Worm (Caenorhabditis elegans) whole organism, L4 larva: ENCODE measurements around the gene catp-2.

Experiments used
- D1046.2 ChIP-seq: fragments of 200-800 bp; sonication (Bioruptor generic); IDR thresholded peaks from 2 replicates; pipeline ENCODE4 v1.3.6; 2022; ENCODE audit warnings: missing genetic modification characterization, missing compliant biosample characterization
- R02D3.7 ChIP-seq: fragments of 150-350 bp; sonication (generic microtip); optimal IDR thresholded peaks from 3 replicates; lab custom pipeline; 2014; ENCODE audit warnings: missing biosample characterization, missing genetic modification characterization
- T26A8.4 ChIP-seq: fragments of 200-800 bp; sonication (Bioruptor generic); IDR thresholded peaks from 2 replicates; pipeline ENCODE4 v1.3.6; 2022; ENCODE audit warnings: missing genetic modification characterization, missing compliant biosample characterization
- Y105C5A.15 ChIP-seq: fragments of 200-800 bp; sonication (Bioruptor generic); IDR thresholded peaks from 2 replicates; pipeline ENCODE4 v1.3.6; 2022; ENCODE audit warnings: missing genetic modification characterization, missing compliant biosample characterization
- aha-1 ChIP-seq: fragments of 150-350 bp; peaks from one replicate; lab custom pipeline; 2014; ENCODE audit warnings: missing biosample characterization, missing genetic modification characterization
- ceh-20 ChIP-seq: fragments of 200-800 bp; sonication (Bioruptor generic); IDR thresholded peaks from 2 replicates; pipeline ENCODE4 v1.3.6; 2022; ENCODE audit warnings: missing genetic modification reagents, missing genetic modification characterization, missing compliant biosample characterization
- ceh-32 ChIP-seq: sonication (generic microtip); optimal IDR thresholded peaks from 2 replicates; lab custom pipeline; 2016; ENCODE audit warnings: mild to moderate bottlenecking, missing genetic modification characterization, missing compliant biosample characterization; ENCODE audit not compliant: poor library complexity
- ceh-62 ChIP-seq: sonication (generic microtip); optimal IDR thresholded peaks from 2 replicates; lab custom pipeline; 2017; ENCODE audit warnings: missing biosample characterization, missing genetic modification characterization
- ceh-82 ChIP-seq: sonication (generic microtip); optimal IDR thresholded peaks from 2 replicates; lab custom pipeline; 2017; ENCODE audit warnings: missing biosample characterization, missing genetic modification characterization
- ces-1 ChIP-seq: fragments of 150-350 bp; sonication (generic microtip); optimal IDR thresholded peaks from 4 replicates; lab custom pipeline; 2014; ENCODE audit warnings: missing biosample characterization, missing genetic modification reagents, missing genetic modification characterization
- ctbp-1 ChIP-seq: fragments of 200-800 bp; sonication (Bioruptor generic); IDR thresholded peaks from 2 replicates; pipeline ENCODE4 v1.3.6; 2022; ENCODE audit warnings: missing genetic modification reagents, missing genetic modification characterization, missing compliant biosample characterization
- daf-12 ChIP-seq: fragments of 150-350 bp; optimal IDR thresholded peaks from 2 replicates; lab custom pipeline; 2014; ENCODE audit warnings: missing biosample characterization, missing genetic modification reagents, missing genetic modification characterization
- daf-16 ChIP-seq, 3 experiments: sonication (generic microtip); optimal IDR thresholded peaks; 2 replicates each; lab custom pipeline; 2016 to 2017; ENCODE audit warnings: missing genetic modification characterization in 3 of 3, missing genetic modification reagents in 3 of 3, mild to moderate bottlenecking in 2 of 3, missing compliant biosample characterization in 2 of 3, missing biosample characterization in 1 of 3, moderate library complexity in 1 of 3
- daf-19 ChIP-seq: fragments of 200-800 bp; sonication (Bioruptor generic); conservative IDR thresholded peaks from 2 replicates; pipeline ENCODE4 v1.3.6; 2022; ENCODE audit warnings: missing genetic modification characterization, missing compliant biosample characterization
- daf-8 ChIP-seq: fragments of 200-800 bp; sonication (Bioruptor generic); IDR thresholded peaks from 2 replicates; pipeline ENCODE4 v1.3.6; 2022; ENCODE audit warnings: missing genetic modification characterization, missing compliant biosample characterization
- dmd-9 ChIP-seq: fragments of 200-800 bp; sonication (Bioruptor generic); IDR thresholded peaks from 2 replicates; pipeline ENCODE4 v1.3.6; 2022; ENCODE audit warnings: missing genetic modification reagents, missing genetic modification characterization, missing compliant biosample characterization
- fkh-10 ChIP-seq: fragments of 150-350 bp; optimal IDR thresholded peaks from 2 replicates; lab custom pipeline; 2014; ENCODE audit warnings: missing biosample characterization, missing genetic modification reagents, missing genetic modification characterization
- gei-8 ChIP-seq: fragments of 200-800 bp; sonication (Bioruptor generic); optimal IDR thresholded peaks from 2 replicates; lab custom pipeline; 2018; ENCODE audit warnings: mild to moderate bottlenecking, missing genetic modification characterization, missing compliant biosample characterization
- jun-1 ChIP-seq: fragments of 150-350 bp; optimal IDR thresholded peaks from 2 replicates; lab custom pipeline; 2014; ENCODE audit warnings: missing biosample characterization, missing genetic modification reagents, missing genetic modification characterization
- lim-7 ChIP-seq: fragments of 200-800 bp; sonication (Bioruptor generic); IDR thresholded peaks from 2 replicates; pipeline ENCODE4 v1.3.6; 2022; ENCODE audit warnings: missing genetic modification characterization, missing compliant biosample characterization
- lin-13 ChIP-seq: fragments of 150-350 bp; optimal IDR thresholded peaks from 2 replicates; lab custom pipeline; 2014; ENCODE audit warnings: missing biosample characterization, missing genetic modification reagents, missing genetic modification characterization
- lin-38 ChIP-seq: fragments of 200-800 bp; sonication (Bioruptor generic); IDR thresholded peaks from 2 replicates; pipeline ENCODE4 v1.3.6; 2022; ENCODE audit warnings: missing genetic modification reagents, missing genetic modification characterization, missing compliant biosample characterization
- lin-39 ChIP-seq: fragments of 150-350 bp; optimal IDR thresholded peaks from 2 replicates; lab custom pipeline; 2014; ENCODE audit warnings: missing biosample characterization, missing genetic modification reagents, missing genetic modification characterization
- mdl-1 ChIP-seq, 2 experiments: fragments of 150-350 bp in 1 of 2; sonication (generic microtip) in 1 of 2; optimal IDR thresholded peaks; 2 replicates each; lab custom pipeline; 2014 to 2017; ENCODE audit warnings: missing biosample characterization in 2 of 2, missing genetic modification characterization in 2 of 2
- mdt-29 ChIP-seq: fragments of 200-800 bp; sonication (Bioruptor generic); IDR thresholded peaks from 2 replicates; pipeline ENCODE4 v1.3.6; 2022; ENCODE audit warnings: missing genetic modification reagents, missing genetic modification characterization, missing compliant biosample characterization
- mep-1 ChIP-seq: fragments of 150-350 bp; sonication (generic microtip); optimal IDR thresholded peaks from 3 replicates; lab custom pipeline; 2014; ENCODE audit warnings: missing biosample characterization, missing genetic modification characterization
- mxl-2 ChIP-seq: fragments of 200-800 bp; sonication (Bioruptor generic); conservative IDR thresholded peaks from 2 replicates; pipeline ENCODE4 v1.3.6; 2022; ENCODE audit warnings: missing genetic modification reagents, missing genetic modification characterization, missing compliant biosample characterization
- nhr-10 ChIP-seq: fragments of 150-350 bp; optimal IDR thresholded peaks from 2 replicates; lab custom pipeline; 2014; ENCODE audit warnings: missing biosample characterization, missing genetic modification characterization
- nhr-25 ChIP-seq: sonication (generic microtip); optimal IDR thresholded peaks from 2 replicates; lab custom pipeline; 2017; ENCODE audit warnings: missing genetic modification characterization, mild to moderate bottlenecking, missing compliant biosample characterization, antibody characterized with exemption, moderate library complexity, borderline replicate concordance; ENCODE audit not compliant: insufficient read depth
- nhr-28 ChIP-seq: fragments of 150-350 bp; optimal IDR thresholded peaks from 2 replicates; lab custom pipeline; 2014; ENCODE audit warnings: missing biosample characterization, missing genetic modification characterization
- nhr-41 ChIP-seq: fragments of 200-800 bp; sonication (Bioruptor generic); IDR thresholded peaks from 2 replicates; pipeline ENCODE4 v1.3.6; 2022; ENCODE audit warnings: missing genetic modification reagents, missing genetic modification characterization, missing compliant biosample characterization
- nhr-6 ChIP-seq: fragments of 150-350 bp; optimal IDR thresholded peaks from 2 replicates; lab custom pipeline; 2014; ENCODE audit warnings: missing biosample characterization, missing genetic modification characterization
- nhr-76 ChIP-seq: fragments of 150-350 bp; optimal IDR thresholded peaks from 2 replicates; lab custom pipeline; 2014; ENCODE audit warnings: missing biosample characterization, missing genetic modification characterization
- set-16 ChIP-seq: fragments of 200-800 bp; sonication (Bioruptor generic); IDR thresholded peaks from 2 replicates; pipeline ENCODE4 v1.3.6; 2022; ENCODE audit warnings: missing genetic modification reagents, missing genetic modification characterization, missing compliant biosample characterization
- skn-1 ChIP-seq: fragments of 150-350 bp; optimal IDR thresholded peaks from 2 replicates; lab custom pipeline; 2014; ENCODE audit warnings: missing biosample characterization, missing genetic modification characterization
- snpc-1.2 ChIP-seq: fragments of 200-800 bp; sonication (Bioruptor generic); IDR thresholded peaks from 2 replicates; pipeline ENCODE4 v1.3.6; 2022; ENCODE audit warnings: missing genetic modification reagents, missing genetic modification characterization, missing compliant biosample characterization
- snpc-4 ChIP-seq: fragments of 150-350 bp; optimal IDR thresholded peaks from 2 replicates; lab custom pipeline; 2014; ENCODE audit warnings: missing biosample characterization, missing genetic modification characterization
- tag-97 ChIP-seq: fragments of 200-800 bp; sonication (Bioruptor generic); IDR thresholded peaks from 2 replicates; pipeline ENCODE4 v1.3.6; 2022; ENCODE audit warnings: missing genetic modification characterization, missing compliant biosample characterization
- unc-39 ChIP-seq: sonication (generic microtip); optimal IDR thresholded peaks from 2 replicates; lab custom pipeline; 2017; ENCODE audit warnings: missing biosample characterization, missing genetic modification characterization
- zip-11 ChIP-seq: fragments of 200-800 bp; sonication (Bioruptor generic); IDR thresholded peaks from 2 replicates; pipeline ENCODE4 v1.3.6; 2022; ENCODE audit warnings: missing genetic modification characterization, missing compliant biosample characterization

catp-2 gene

ce11 chrV:4980094-4980493 lies 45.6 kb downstream of the catp-2 start:
- no peak for TF ChIP-seq T26A8.4 (GFP tag; lab: Robert Waterston, UW)
- TF ChIP-seq aha-1 = peak; percentile 98

- no peak for TF ChIP-seq lin-38
- no peak for TF ChIP-seq nhr-28 (tag; lab: Kevin White, UChicago)
- no peak for TF ChIP-seq ces-1 (GFP tag; lab: Kevin White, UChicago)
- TF ChIP-seq ceh-82 (tag; lab: Kevin White, UChicago) = no peak
- TF ChIP-seq lin-13 = no peak
- no peak for TF ChIP-seq snpc-4 (tag; lab: Kevin White, UChicago)
- no peak for TF ChIP-seq nhr-6
- TF ChIP-seq tag-97 (GFP tag; lab: Robert Waterston, UW) = no peak
- TF ChIP-seq ceh-32 (tag; lab: Kevin White, UChicago) = no peak
- TF ChIP-seq gei-8 (GFP tag; lab: Kevin White, UChicago) = no peak
- no peak for TF ChIP-seq nhr-25 (tag; lab: Kevin White, UChicago)
- no peak for TF ChIP-seq R02D3.7 (tag; lab: Kevin White, UChicago)
- no peak for TF ChIP-seq zip-11 (GFP tag; lab: Robert Waterston, UW)
- no peak for TF ChIP-seq skn-1 (tag; lab: Kevin White, UChicago)
- no peak for TF ChIP-seq daf-8 (GFP tag; lab: Robert Waterston, UW)
- TF ChIP-seq lim-7 = no peak
- TF ChIP-seq dmd-9 (GFP tag; lab: Robert Waterston, UW) = no peak
- no peak for TF ChIP-seq mdl-1 (tag; optimal IDR thresholded peaks at IDR 0.05; lab: Kevin White, UChicago)
- TF ChIP-seq ceh-20 (GFP tag; lab: Robert Waterston, UW) = no peak
Observed at ce11 chrV:4980873-4981272, 46.4 kb downstream of the catp-2 start, which contains the start of gene srsx-12. Gene srsx-12, minus strand, starts transcription at chrV:4980973.

ce11 chrV:4983091-4983490 lies 48.6 kb downstream of the catp-2 start, which contains the start of gene srsx-13:
Gene srsx-13, minus strand, starts transcription at chrV:4983191.
- TF ChIP-seq daf-12 (tag; lab: Kevin White, UChicago) (no peak), lim-7 (no peak), ceh-62 (tag; lab: Kevin White, UChicago) (no peak), Y105C5A.15 (no peak), lin-39 (no peak)

- TF ChIP-seq D1046.2 = no peak
- TF ChIP-seq ctbp-1 (GFP tag; lab: Robert Waterston, UW) = no peak
- TF ChIP-seq fkh-10 (GFP tag; lab: Kevin White, UChicago) = no peak
- TF ChIP-seq daf-16 (GFP tag; optimal IDR thresholded peaks at IDR 0.05; lab: Kevin White, UChicago) = no peak
- TF ChIP-seq daf-16 (tag; optimal IDR thresholded peaks at IDR 0.05; lab: Kevin White, UChicago) = no peak
- TF ChIP-seq nhr-28 (tag; lab: Kevin White, UChicago) = no peak
- no peak for TF ChIP-seq set-16 (GFP tag; lab: Robert Waterston, UW)
- TF ChIP-seq unc-39 (tag; lab: Kevin White, UChicago) = no peak
- TF ChIP-seq nhr-76 (tag; lab: Kevin White, UChicago) = no peak
- no peak for TF ChIP-seq mxl-2 (GFP tag; lab: Robert Waterston, UW)
- no peak for TF ChIP-seq nhr-41
- no peak for TF ChIP-seq mdt-29 (GFP tag; lab: Robert Waterston, UW)
- TF ChIP-seq jun-1 (tag; lab: Kevin White, UChicago) = no peak
- TF ChIP-seq nhr-10 = no peak
- TF ChIP-seq R02D3.7 (tag; lab: Kevin White, UChicago) = no peak
- TF ChIP-seq daf-19 (GFP tag; lab: Robert Waterston, UW) = no peak
- no peak for TF ChIP-seq snpc-1.2 (GFP tag; lab: Robert Waterston, UW)
- TF ChIP-seq ces-1 (GFP tag; lab: Kevin White, UChicago) = no peak
- TF ChIP-seq mep-1 (tag; lab: Kevin White, UChicago) = no peak
Observed at ce11 chrV:4987097-4987496, 52.6 kb downstream of the catp-2 start, which contains the start of gene ncx-8. Gene ncx-8, minus strand, starts transcription at chrV:4987197.
